Worm (Caenorhabditis elegans) whole organism, young adult: Measurements from ENCODE around the gene C14A6.6.

ENCODE experiments used
- F33H1.4 ChIP-seq: fragments of 200-800 bp; sonication (Bioruptor generic); IDR thresholded peaks from 2 replicates; pipeline ENCODE4 v1.3.6; 2022; ENCODE audit warnings: missing genetic modification reagents, missing genetic modification characterization, missing compliant biosample characterization
- ama-1 ChIP-seq, 3 experiments: fragments of 150-350 bp in 1 of 3; sonication (generic microtip) in 2 of 3; optimal IDR thresholded peaks; 2 replicates each; lab custom pipeline; 2014 to 2018; ENCODE audit warnings: missing biosample characterization in 2 of 3, missing genetic modification characterization in 2 of 3, missing genetic modification reagents in 2 of 3
- dpff-1 ChIP-seq: sonication (generic microtip); optimal IDR thresholded peaks from 2 replicates; lab custom pipeline; 2017; ENCODE audit warnings: mild to moderate bottlenecking, missing genetic modification characterization, missing compliant biosample characterization
- egl-44 ChIP-seq: fragments of 200-800 bp; sonication (Bioruptor generic); IDR thresholded peaks from 2 replicates; pipeline ENCODE4 v1.3.6; 2022; ENCODE audit warnings: missing genetic modification reagents, missing genetic modification characterization, missing compliant biosample characterization
- gei-17 ChIP-seq: fragments of 200-800 bp; sonication (Bioruptor generic); optimal IDR thresholded peaks from 2 replicates; lab custom pipeline; 2018; ENCODE audit warnings: mild to moderate bottlenecking, missing genetic modification characterization, missing compliant biosample characterization
- lin-26 ChIP-seq: fragments of 200-800 bp; sonication (Bioruptor generic); IDR thresholded peaks from 2 replicates; pipeline ENCODE4 v1.3.6; 2022; ENCODE audit warnings: missing genetic modification reagents, missing genetic modification characterization, missing compliant biosample characterization
- lin-40 ChIP-seq: sonication (generic microtip); optimal IDR thresholded peaks from 2 replicates; lab custom pipeline; 2016; ENCODE audit warnings: missing genetic modification characterization, mild to moderate bottlenecking, missing compliant biosample characterization, missing genotype, missing genetic modification reagents
- madf-10 ChIP-seq: sonication (generic microtip); optimal IDR thresholded peaks from 2 replicates; lab custom pipeline; 2016; ENCODE audit warnings: mild to moderate bottlenecking, missing genetic modification characterization, missing compliant biosample characterization
- mes-4 ChIP-seq: sonication (generic microtip); optimal IDR thresholded peaks from 2 replicates; lab custom pipeline; 2016; ENCODE audit warnings: missing genotype, missing genetic modification characterization, missing compliant biosample characterization

- TF ChIP-seq dpff-1 (tag; lab: Kevin White, UChicago) (no peak), F33H1.4 (GFP tag; lab: Robert Waterston, UW) (no peak), mes-4 (tag; lab: Kevin White, UChicago) (no peak), ama-1 (optimal IDR thresholded peaks at IDR 0.05; lab: Kevin White, UChicago) (no peak), ama-1 (GFP tag; optimal IDR thresholded peaks at IDR 0.05; lab: Kevin White, UChicago) (no peak), madf-10 (tag; lab: Kevin White, UChicago) (no peak), egl-44 (GFP tag; lab: Robert Waterston, UW) (no peak), lin-40 (tag; lab: Kevin White, UChicago) (no peak), gei-17 (no peak), lin-26 (no peak)
Observed at ce11 chrV:18161228-18161627, 5.8 kb downstream of the C14A6.6 start, which contains the start of gene C14A6.13.
